Worm (Caenorhabditis elegans): Measurements from ENCODE around the gene flcn-1.

flcn-1 gene

DNA sequence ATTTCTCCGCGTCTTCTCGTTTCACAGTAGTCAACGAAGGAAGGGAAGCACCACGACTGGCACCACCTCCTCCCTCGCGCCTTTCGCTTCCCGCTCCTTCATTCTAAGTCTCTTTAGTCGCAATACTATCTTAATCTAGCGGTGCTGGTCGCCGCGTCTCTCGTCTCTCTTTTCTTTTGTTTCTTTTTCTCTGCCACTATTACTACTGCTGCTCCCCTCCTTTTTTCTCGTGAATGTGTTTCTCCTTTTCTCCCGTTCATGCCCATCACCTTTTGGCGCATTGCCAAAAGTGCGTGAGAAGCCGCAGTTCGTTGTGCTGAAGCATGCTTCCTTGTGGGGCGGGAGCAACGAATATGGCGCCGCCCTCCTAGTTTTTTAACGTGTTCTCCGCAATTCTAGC lies 2.1 kb upstream of the flcn-1 start (continued):
- TF ChIP-seq hlh-30 (tag; optimal IDR thresholded peaks at IDR 0.05; ENCODE audit: insufficient read depth) (no peak), eyg-1 (tag; optimal IDR thresholded peaks at IDR 0.05) (no peak), sox-2 (GFP tag; IDR thresholded peaks at IDR 0.05) (no peak), tbx-7 (tag; optimal IDR thresholded peaks at IDR 0.05) (no peak), ahr-1 (tag; optimal IDR thresholded peaks at IDR 0.05) (no peak), ztf-16 (tag; optimal IDR thresholded peaks at IDR 0.05) (no peak), syd-9 (tag; optimal IDR thresholded peaks at IDR 0.05) (peak; percentile 38), ceh-6 (GFP tag; optimal IDR thresholded peaks at IDR 0.05) (no peak), pha-2 (tag; optimal IDR thresholded peaks at IDR 0.05) (no peak)

DNA sequence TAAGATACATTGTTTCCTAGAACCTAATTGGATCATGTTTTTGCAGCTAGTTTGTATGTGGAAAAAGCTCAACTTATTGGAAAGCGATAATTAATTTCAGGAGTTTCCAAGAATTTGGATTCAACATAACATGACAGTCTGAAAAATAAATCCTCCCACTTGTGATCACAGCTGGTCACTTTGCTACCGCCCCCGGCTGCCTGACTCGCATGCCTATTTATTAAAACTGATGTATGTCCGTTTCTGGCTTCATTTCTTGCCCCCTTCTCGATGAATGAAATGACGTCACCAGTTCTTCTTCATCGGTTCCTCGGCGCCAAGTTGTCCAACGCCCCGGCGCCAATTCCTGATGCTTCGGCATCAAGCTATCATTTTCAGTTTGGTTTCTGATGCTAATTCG lies 1.5 kb upstream of the flcn-1 start:
- no peak for TF ChIP-seq rnt-1 (tag; optimal IDR thresholded peaks at IDR 0.05)
- TF ChIP-seq sox-4 (tag; optimal IDR thresholded peaks at IDR 0.05) = no peak
- no peak for TF ChIP-seq K09A11.1 (tag; optimal IDR thresholded peaks at IDR 0.05; ENCODE audit: insufficient read depth)
- no peak for TF ChIP-seq lim-6 (tag; optimal IDR thresholded peaks at IDR 0.05)
- TF ChIP-seq ahr-1 (tag; optimal IDR thresholded peaks at IDR 0.05) = no peak
- no peak for TF ChIP-seq madf-2 (tag; optimal IDR thresholded peaks at IDR 0.05)
- no peak for TF ChIP-seq tbx-7 (tag; optimal IDR thresholded peaks at IDR 0.05)
- TF ChIP-seq ceh-14 (tag; optimal IDR thresholded peaks at IDR 0.05) = no peak
- no peak for TF ChIP-seq ceh-9 (tag; optimal IDR thresholded peaks at IDR 0.05)
- TF ChIP-seq unc-3 (GFP tag; conservative IDR thresholded peaks at IDR 0.05) = no peak
- TF ChIP-seq unc-3 (tag; optimal IDR thresholded peaks at IDR 0.05) = no peak
- TF ChIP-seq zip-5 (tag; optimal IDR thresholded peaks at IDR 0.05) = no peak
- no peak for TF ChIP-seq F13H6.1 (tag; optimal IDR thresholded peaks at IDR 0.05)
- TF ChIP-seq C08G9.2 (tag; optimal IDR thresholded peaks at IDR 0.05) = no peak
- no peak for TF ChIP-seq unc-42 (tag; optimal IDR thresholded peaks at IDR 0.05)

DNA sequence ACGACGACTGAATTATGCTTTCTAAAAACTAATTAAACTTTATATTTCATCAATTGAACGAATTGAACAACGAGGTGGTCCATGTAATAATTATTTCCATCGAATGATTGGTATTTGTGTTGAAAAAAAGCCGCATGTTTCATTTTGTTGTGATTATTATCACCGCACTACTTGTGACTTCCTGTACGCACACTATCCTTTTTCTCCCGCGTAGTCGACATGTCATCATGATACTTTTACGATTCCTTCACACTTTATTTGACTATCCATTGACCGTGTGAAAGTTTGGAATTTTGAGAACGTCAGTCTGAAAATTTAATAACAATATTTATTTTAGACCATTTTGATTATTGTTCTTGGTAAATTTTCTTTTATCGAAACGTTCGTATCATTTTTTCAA lies 960 bp upstream of the flcn-1 start, which contains the start of gene F22D3.4:
Gene F22D3.4, minus strand, starts transcription at position 1 of the 400 bp plus-strand sequence.
- TF ChIP-seq nhr-11 (tag; optimal IDR thresholded peaks at IDR 0.05) = no peak
- no peak for TF ChIP-seq ceh-6 (GFP tag; optimal IDR thresholded peaks at IDR 0.05)
- no peak for TF ChIP-seq hlh-13 (GFP tag; optimal IDR thresholded peaks at IDR 0.05)
- TF ChIP-seq sox-2 (GFP tag; IDR thresholded peaks at IDR 0.05) = no peak
- no peak for TF ChIP-seq madf-2 (tag; optimal IDR thresholded peaks at IDR 0.05)
- no peak for TF ChIP-seq ttx-3 (tag; optimal IDR thresholded peaks at IDR 0.05)
- TF ChIP-seq rnt-1 (tag; optimal IDR thresholded peaks at IDR 0.05) = no peak
- TF ChIP-seq lim-6 (tag; optimal IDR thresholded peaks at IDR 0.05) = no peak
- no peak for TF ChIP-seq pax-1 (tag; optimal IDR thresholded peaks at IDR 0.05)
- no peak for TF ChIP-seq pros-1 (tag; optimal IDR thresholded peaks at IDR 0.05)

DNA sequence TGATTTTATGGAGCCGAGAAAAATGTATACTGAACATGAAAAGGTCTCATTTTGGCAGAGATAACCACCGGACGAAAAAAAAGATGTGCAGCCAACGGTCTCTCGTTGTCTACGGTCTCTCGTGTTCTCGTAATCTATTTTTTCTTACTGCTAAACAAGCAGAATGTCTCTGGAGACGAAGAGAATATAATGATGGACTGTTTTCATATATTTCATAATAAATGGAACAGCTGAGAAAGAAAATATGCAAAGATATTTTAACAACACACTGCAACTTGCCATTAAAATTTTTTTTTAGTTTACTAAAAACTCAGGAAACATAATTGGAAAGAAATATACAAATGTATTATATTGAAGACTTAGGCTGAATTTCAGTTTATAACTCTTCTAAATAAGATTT lies 1.5 kb downstream of the flcn-1 start:
- TF ChIP-seq unc-42 (tag; optimal IDR thresholded peaks at IDR 0.05) (no peak), ttx-3 (tag; optimal IDR thresholded peaks at IDR 0.05) (no peak), dve-1 (tag; optimal IDR thresholded peaks at IDR 0.05) (no peak), hlh-6 (tag; optimal IDR thresholded peaks at IDR 0.05) (no peak)

DNA sequence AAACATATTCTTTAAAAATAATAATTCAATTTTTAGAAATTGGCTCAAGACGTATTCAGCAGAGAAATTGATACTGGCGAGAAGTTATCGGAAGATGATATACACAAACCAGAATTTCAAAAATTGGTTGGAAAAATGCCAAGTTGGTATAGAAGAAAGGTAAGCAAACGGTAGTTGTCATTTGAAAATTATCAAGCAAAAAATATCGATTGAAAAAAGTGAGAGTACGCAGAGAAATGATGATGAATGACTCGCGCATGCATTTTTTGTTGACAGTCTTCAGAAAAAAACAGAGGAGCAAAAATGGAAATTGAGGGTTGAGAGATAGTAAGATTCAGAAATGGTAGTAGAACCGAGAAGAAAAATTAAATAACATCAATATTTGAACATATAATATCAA lies 4.4 kb downstream of the flcn-1 start:
- no peak for TF ChIP-seq unc-86 (tag; optimal IDR thresholded peaks at IDR 0.05)
- no peak for TF ChIP-seq ceh-48 (tag; optimal IDR thresholded peaks at IDR 0.05)
- TF ChIP-seq sox-4 (tag; optimal IDR thresholded peaks at IDR 0.05) = no peak
- TF ChIP-seq rnt-1 (tag; optimal IDR thresholded peaks at IDR 0.05) = no peak
- no peak for TF ChIP-seq sdc-2 (tag; optimal IDR thresholded peaks at IDR 0.05)
- TF ChIP-seq ref-2 (tag; optimal IDR thresholded peaks at IDR 0.05) = no peak
- no peak for TF ChIP-seq K02D7.2 (tag; optimal IDR thresholded peaks at IDR 0.05)
- TF ChIP-seq unc-55 (GFP tag; optimal IDR thresholded peaks at IDR 0.05) = no peak
- TF ChIP-seq ttx-3 (tag; optimal IDR thresholded peaks at IDR 0.05) = no peak
- no peak for TF ChIP-seq eyg-1 (tag; optimal IDR thresholded peaks at IDR 0.05)
- TF ChIP-seq dmd-4 (tag; optimal IDR thresholded peaks at IDR 0.05; ENCODE audit: borderline replicate concordance) = no peak
- TF ChIP-seq ceh-30 (tag; optimal IDR thresholded peaks at IDR 0.05) = no peak
- no peak for TF ChIP-seq sox-2 (GFP tag; IDR thresholded peaks at IDR 0.05)
- no peak for TF ChIP-seq ceh-24 (tag; optimal IDR thresholded peaks at IDR 0.05)

Data from whole organism, late embryonic.